Worm (Caenorhabditis elegans) whole organism, young adult: ENCODE data around the gene F54C9.3.

Experiments used
- B0261.1 ChIP-seq: sonication (generic microtip); optimal IDR thresholded peaks from 2 replicates; lab custom pipeline; 2016; ENCODE audit warnings: mild to moderate bottlenecking, missing genetic modification characterization, moderate library complexity, missing compliant biosample characterization
- C06A6.2 ChIP-seq: fragments of 200-800 bp; sonication (Bioruptor generic); conservative IDR thresholded peaks from 2 replicates; pipeline ENCODE4 v1.3.6; 2022; ENCODE audit warnings: missing genetic modification characterization, missing compliant biosample characterization
- F39B2.1 ChIP-seq: fragments of 200-800 bp; sonication (Bioruptor generic); IDR thresholded peaks from 2 replicates; pipeline ENCODE4 v1.3.6; 2022; ENCODE audit warnings: missing genetic modification reagents, missing genetic modification characterization, missing compliant biosample characterization
- F52B5.7 ChIP-seq: sonication (generic microtip); optimal IDR thresholded peaks from 2 replicates; lab custom pipeline; 2016; ENCODE audit warnings: mild to moderate bottlenecking, missing genetic modification characterization, missing compliant biosample characterization
- F57A8.1 ChIP-seq: fragments of 200-800 bp; sonication (Bioruptor generic); optimal IDR thresholded peaks from 2 replicates; lab custom pipeline; 2018; ENCODE audit warnings: mild to moderate bottlenecking, missing genetic modification characterization, moderate library complexity, missing compliant biosample characterization
- F57C9.4 ChIP-seq: sonication (generic microtip); optimal IDR thresholded peaks from 2 replicates; lab custom pipeline; 2017; ENCODE audit warnings: mild to moderate bottlenecking, missing genetic modification characterization, missing compliant biosample characterization
- K12H6.12 ChIP-seq: fragments of 200-800 bp; sonication (Bioruptor generic); optimal IDR thresholded peaks from 2 replicates; lab custom pipeline; 2018; ENCODE audit warnings: mild to moderate bottlenecking, missing genetic modification characterization, missing compliant biosample characterization
- T07F8.4 ChIP-seq: sonication (generic microtip); optimal IDR thresholded peaks from 2 replicates; lab custom pipeline; 2016; ENCODE audit warnings: mild to moderate bottlenecking, missing genetic modification characterization, moderate library complexity, missing compliant biosample characterization
- T26A5.8 ChIP-seq: sonication (generic microtip); optimal IDR thresholded peaks from 2 replicates; lab custom pipeline; 2016; ENCODE audit warnings: missing genetic modification characterization, missing compliant biosample characterization
- Y53F4B.3 ChIP-seq: fragments of 200-800 bp; sonication (Bioruptor generic); IDR thresholded peaks from 2 replicates; pipeline ENCODE4 v1.3.6; 2022; ENCODE audit warnings: missing genetic modification reagents, missing genetic modification characterization, missing compliant biosample characterization
- Y79H2A.3 ChIP-seq: fragments of 200-800 bp; sonication (Bioruptor generic); conservative IDR thresholded peaks from 2 replicates; pipeline ENCODE4 v1.3.6; 2022; ENCODE audit warnings: missing genetic modification reagents, missing genetic modification characterization, missing compliant biosample characterization
- akir-1 ChIP-seq: fragments of 200-800 bp; sonication (Bioruptor generic); optimal IDR thresholded peaks from 2 replicates; lab custom pipeline; 2018; ENCODE audit warnings: mild to moderate bottlenecking, missing genetic modification characterization, moderate library complexity, missing compliant biosample characterization
- aptf-2 ChIP-seq: fragments of 200-800 bp; sonication (Bioruptor generic); conservative IDR thresholded peaks from 2 replicates; pipeline ENCODE4 v1.3.6; 2022; ENCODE audit warnings: missing genetic modification reagents, missing genetic modification characterization, missing compliant biosample characterization
- aptf-3 ChIP-seq: fragments of 200-800 bp; sonication (Bioruptor generic); IDR thresholded peaks from 2 replicates; pipeline ENCODE4 v1.3.6; 2022; ENCODE audit warnings: missing genetic modification characterization, missing compliant biosample characterization
- attf-3 ChIP-seq: fragments of 200-800 bp; sonication (Bioruptor generic); conservative IDR thresholded peaks from 2 replicates; pipeline ENCODE4 v1.3.6; 2022; ENCODE audit warnings: missing genetic modification reagents, missing genetic modification characterization, missing compliant biosample characterization
- attf-6 ChIP-seq: fragments of 200-800 bp; sonication (Bioruptor generic); IDR thresholded peaks from 2 replicates; pipeline ENCODE4 v1.3.6; 2022; ENCODE audit warnings: missing genetic modification reagents, missing genetic modification characterization, missing compliant biosample characterization
- bed-1 ChIP-seq: fragments of 200-800 bp; sonication (Bioruptor generic); IDR thresholded peaks from 2 replicates; pipeline ENCODE4 v1.3.6; 2022; ENCODE audit warnings: missing genetic modification reagents, missing genetic modification characterization, missing compliant biosample characterization
- cebp-1 ChIP-seq, 2 experiments: fragments of 200-800 bp in 1 of 2; sonication (Bioruptor generic) in 1 of 2; sonication (generic microtip) in 1 of 2; IDR thresholded peaks in 1 of 2; optimal IDR thresholded peaks in 1 of 2; 2 replicates each; pipeline versions ENCODE4 v1.3.6 to Lab custom; 2017 to 2022; ENCODE audit warnings: missing compliant biosample characterization in 2 of 2, missing genetic modification characterization in 2 of 2, mild to moderate bottlenecking in 1 of 2, missing genetic modification reagents in 1 of 2, moderate library complexity in 1 of 2
- cebp-2 ChIP-seq: fragments of 200-800 bp; sonication (Bioruptor generic); IDR thresholded peaks from 2 replicates; pipeline ENCODE4 v1.3.6; 2022; ENCODE audit warnings: missing genetic modification characterization, missing compliant biosample characterization
- ceh-100 ChIP-seq: fragments of 200-800 bp; sonication (Bioruptor generic); IDR thresholded peaks from 2 replicates; pipeline ENCODE4 v1.3.6; 2022; ENCODE audit warnings: missing genetic modification reagents, missing genetic modification characterization, missing compliant biosample characterization
- ceh-58 ChIP-seq: fragments of 200-800 bp; sonication (Bioruptor generic); IDR thresholded peaks from 2 replicates; pipeline ENCODE4 v1.3.6; 2022; ENCODE audit warnings: missing genetic modification characterization, missing compliant biosample characterization
- ceh-79 ChIP-seq: sonication (generic microtip); optimal IDR thresholded peaks from 2 replicates; lab custom pipeline; 2017; ENCODE audit warnings: mild to moderate bottlenecking, missing genetic modification characterization, missing compliant biosample characterization
- die-1 ChIP-seq: sonication (generic microtip); optimal IDR thresholded peaks from 2 replicates; lab custom pipeline; 2016; ENCODE audit warnings: missing genotype, mild to moderate bottlenecking, missing genetic modification characterization, missing compliant biosample characterization
- dox-1 ChIP-seq: fragments of 200-800 bp; sonication (Bioruptor generic); IDR thresholded peaks from 2 replicates; pipeline ENCODE4 v1.3.6; 2022; ENCODE audit warnings: missing genetic modification reagents, missing genetic modification characterization, missing compliant biosample characterization
- egl-44 ChIP-seq: fragments of 200-800 bp; sonication (Bioruptor generic); IDR thresholded peaks from 2 replicates; pipeline ENCODE4 v1.3.6; 2022; ENCODE audit warnings: missing genetic modification reagents, missing genetic modification characterization, missing compliant biosample characterization
- hsf-1 ChIP-seq: fragments of 200-800 bp; sonication (Bioruptor generic); IDR thresholded peaks from 2 replicates; pipeline ENCODE4 v1.3.6; 2022; ENCODE audit warnings: missing genetic modification reagents, missing genetic modification characterization, missing compliant biosample characterization
- let-526 ChIP-seq: fragments of 200-800 bp; sonication (Bioruptor generic); IDR thresholded peaks from 2 replicates; pipeline ENCODE4 v1.3.6; 2022; ENCODE audit warnings: missing genetic modification reagents, missing genetic modification characterization, missing compliant biosample characterization
- madf-10 ChIP-seq: sonication (generic microtip); optimal IDR thresholded peaks from 2 replicates; lab custom pipeline; 2016; ENCODE audit warnings: mild to moderate bottlenecking, missing genetic modification characterization, missing compliant biosample characterization
- madf-3 ChIP-seq: fragments of 200-800 bp; sonication (Bioruptor generic); IDR thresholded peaks from 2 replicates; pipeline ENCODE4 v1.3.6; 2022; ENCODE audit warnings: missing genetic modification reagents, missing genetic modification characterization, missing compliant biosample characterization
- madf-8 ChIP-seq: fragments of 200-800 bp; sonication (Bioruptor generic); conservative IDR thresholded peaks from 2 replicates; pipeline ENCODE4 v1.3.6; 2022; ENCODE audit warnings: missing genetic modification reagents, missing genetic modification characterization, missing compliant biosample characterization
- mcd-1 ChIP-seq: fragments of 200-800 bp; sonication (Bioruptor generic); IDR thresholded peaks from 2 replicates; pipeline ENCODE4 v1.3.6; 2022; ENCODE audit warnings: missing genetic modification reagents, missing genetic modification characterization, missing compliant biosample characterization
- mxl-1 ChIP-seq: sonication (generic microtip); optimal IDR thresholded peaks from 2 replicates; lab custom pipeline; 2016; ENCODE audit warnings: missing genetic modification characterization, missing compliant biosample characterization
- nfya-1 ChIP-seq: sonication (generic microtip); optimal IDR thresholded peaks from 2 replicates; lab custom pipeline; 2017; ENCODE audit warnings: antibody characterized with exemption, missing compliant biosample characterization, missing genetic modification characterization, borderline replicate concordance; ENCODE audit not compliant: insufficient read depth
- nfya-2 ChIP-seq: fragments of 200-800 bp; sonication (Bioruptor generic); IDR thresholded peaks from 2 replicates; pipeline ENCODE4 v1.3.6; 2022; ENCODE audit warnings: missing genetic modification reagents, missing genetic modification characterization, missing compliant biosample characterization
- nhr-120 ChIP-seq: fragments of 200-800 bp; sonication (Bioruptor generic); IDR thresholded peaks from 2 replicates; pipeline ENCODE4 v1.3.6; 2022; ENCODE audit warnings: missing genetic modification characterization, missing compliant biosample characterization
- nhr-179 ChIP-seq: sonication (generic microtip); optimal IDR thresholded peaks from 2 replicates; lab custom pipeline; 2016; ENCODE audit warnings: mild to moderate bottlenecking, missing genetic modification characterization, missing compliant biosample characterization
- nhr-80 ChIP-seq: sonication (generic microtip); optimal IDR thresholded peaks from 2 replicates; lab custom pipeline; 2016; ENCODE audit warnings: missing genetic modification characterization, missing compliant biosample characterization
- nhr-90 ChIP-seq: sonication (generic microtip); optimal IDR thresholded peaks from 2 replicates; lab custom pipeline; 2016; ENCODE audit warnings: missing genotype, mild to moderate bottlenecking, missing genetic modification characterization, missing compliant biosample characterization
- pbrm-1 ChIP-seq: fragments of 200-800 bp; sonication (Bioruptor generic); IDR thresholded peaks from 2 replicates; pipeline ENCODE4 v1.3.6; 2022; ENCODE audit warnings: missing genetic modification reagents, missing genetic modification characterization, missing compliant biosample characterization
- rec-8 ChIP-seq, 2 experiments: sonication (generic microtip); optimal IDR thresholded peaks; 2 replicates each; lab custom pipeline; 2016; ENCODE audit warnings: mild to moderate bottlenecking in 2 of 2, missing genetic modification characterization in 2 of 2, missing genetic modification reagents in 2 of 2, missing genotype in 2 of 2, missing biosample characterization in 1 of 2, missing compliant biosample characterization in 1 of 2, moderate library complexity in 1 of 2
- sdz-38 ChIP-seq: sonication (generic microtip); optimal IDR thresholded peaks from 2 replicates; lab custom pipeline; 2016; ENCODE audit warnings: missing genotype, missing genetic modification characterization, missing compliant biosample characterization
- sea-2 ChIP-seq: fragments of 200-800 bp; sonication (Bioruptor generic); IDR thresholded peaks from 2 replicates; pipeline ENCODE4 v1.3.6; 2022; ENCODE audit warnings: missing genetic modification characterization, missing compliant biosample characterization
- tbp1 ChIP-seq: fragments of 200-800 bp; sonication (Bioruptor generic); optimal IDR thresholded peaks from 2 replicates; lab custom pipeline; 2018; ENCODE audit warnings: mild to moderate bottlenecking, missing genetic modification characterization, missing compliant biosample characterization
- tbx-9 ChIP-seq: sonication (generic microtip); optimal IDR thresholded peaks from 2 replicates; lab custom pipeline; 2016; ENCODE audit warnings: borderline replicate concordance, missing genetic modification characterization, inconsistent platforms, missing compliant biosample characterization
- unc-62 ChIP-seq: fragments of 150-350 bp; optimal IDR thresholded peaks from 2 replicates; lab custom pipeline; 2014; ENCODE audit warnings: missing biosample characterization, missing genetic modification reagents, missing genetic modification characterization
- xnd-1 ChIP-seq: sonication (generic microtip); optimal IDR thresholded peaks from 2 replicates; lab custom pipeline; 2016; ENCODE audit warnings: missing genotype, missing genetic modification reagents, missing genetic modification characterization, missing compliant biosample characterization
- zfh-2 ChIP-seq: fragments of 200-800 bp; sonication (Bioruptor generic); conservative IDR thresholded peaks from 2 replicates; pipeline ENCODE4 v1.3.6; 2022; ENCODE audit warnings: missing genetic modification reagents, missing genetic modification characterization, missing compliant biosample characterization
- ztf-25 ChIP-seq: fragments of 200-800 bp; sonication (Bioruptor generic); IDR thresholded peaks from 2 replicates; pipeline ENCODE4 v1.3.6; 2022; ENCODE audit warnings: missing genetic modification reagents, missing genetic modification characterization, missing compliant biosample characterization
- ztf-6 ChIP-seq: fragments of 200-800 bp; sonication (Bioruptor generic); IDR thresholded peaks from 2 replicates; pipeline ENCODE4 v1.3.6; 2022; ENCODE audit warnings: missing genetic modification reagents, missing genetic modification characterization, missing compliant biosample characterization

The F54C9.3 gene

ce11 chrII:8561227-8561626 lies 5.4 kb downstream of the F54C9.3 start, which contains the start of gene iff-2 (continued):
- TF ChIP-seq hsf-1 (GFP tag; lab: Robert Waterston, UW) = 0 out of 2 replicates have a peak, but pooled peaks have one; percentile 53
- TF ChIP-seq nhr-179 = no peak
- peak; percentile 95 for TF ChIP-seq zfh-2
- TF ChIP-seq nhr-90 (tag; lab: Kevin White, UChicago) = peak; percentile 95
- TF ChIP-seq tbp1 = peak; percentile 78
- TF ChIP-seq tbx-9 (tag; lab: Kevin White, UChicago) = no peak
- peak; percentile 16 for TF ChIP-seq F57A8.1 (GFP tag; lab: Kevin White, UChicago)
- peak; percentile 85 for TF ChIP-seq F52B5.7 (tag; lab: Kevin White, UChicago)
- TF ChIP-seq ceh-58 = no peak
- no peak for TF ChIP-seq Y79H2A.3 (GFP tag; lab: Robert Waterston, UW)
- peak; percentile 95 for TF ChIP-seq ztf-6
- peak; percentile 87 for TF ChIP-seq unc-62
- peak; percentile 65 for TF ChIP-seq T07F8.4 (tag; lab: Kevin White, UChicago)
- TF ChIP-seq xnd-1 (tag; lab: Kevin White, UChicago) = no peak
- TF ChIP-seq nhr-80 (tag; lab: Kevin White, UChicago) = peak; percentile 100
- peak; percentile 98 for TF ChIP-seq pbrm-1 (GFP tag; lab: Robert Waterston, UW)
- TF ChIP-seq die-1 = peak; percentile 66
- 0 out of 2 replicates have a peak, but pooled peaks have one; percentile 51 for TF ChIP-seq cebp-2 (GFP tag; lab: Robert Waterston, UW)
- TF ChIP-seq attf-3 = peak; percentile 85
- TF ChIP-seq F39B2.1 (GFP tag; lab: Robert Waterston, UW) = no peak
- TF ChIP-seq bed-1 (GFP tag; lab: Robert Waterston, UW) = no peak
- peak; percentile 96 for TF ChIP-seq let-526 (GFP tag; lab: Robert Waterston, UW)
- TF ChIP-seq aptf-3 (GFP tag; lab: Robert Waterston, UW) = no peak
- no peak for TF ChIP-seq nfya-2 (GFP tag; lab: Robert Waterston, UW)
- TF ChIP-seq K12H6.12 (tag; lab: Kevin White, UChicago) = peak; percentile 99
- TF ChIP-seq mcd-1 (GFP tag; lab: Robert Waterston, UW) = peak; percentile 100
- TF ChIP-seq ceh-100 (GFP tag; lab: Robert Waterston, UW) = peak; percentile 89
- TF ChIP-seq dox-1 (GFP tag; lab: Robert Waterston, UW) = no peak; the same call in none of the 2 replicates
- peak; percentile 80; the same call in 1 of the 2 replicates for TF ChIP-seq nhr-120 (GFP tag; lab: Robert Waterston, UW)
- TF ChIP-seq madf-10 (tag; lab: Kevin White, UChicago) = peak; percentile 95
- TF ChIP-seq ztf-25 = 0 out of 2 replicates have a peak, but pooled peaks have one; percentile 9
- TF ChIP-seq ceh-79 = no peak
- no peak for TF ChIP-seq T26A5.8 (tag; lab: Kevin White, UChicago)
- peak; percentile 53; the same call in 1 of the 2 replicates for TF ChIP-seq attf-6 (GFP tag; lab: Robert Waterston, UW)
- TF ChIP-seq madf-3 (GFP tag; lab: Robert Waterston, UW) = peak; percentile 97; the same call in 1 of the 2 replicates
- peak; percentile 45; the same call in 1 of the 2 replicates for TF ChIP-seq aptf-2 (GFP tag; lab: Robert Waterston, UW)
- TF ChIP-seq sdz-38 (tag; lab: Kevin White, UChicago) = no peak
- no peak for TF ChIP-seq mxl-1 (tag; lab: Kevin White, UChicago)
- TF ChIP-seq nfya-1 (tag; lab: Kevin White, UChicago) = no peak
- peak; percentile 94 for TF ChIP-seq egl-44 (GFP tag; lab: Robert Waterston, UW)
- peak; percentile 36 for TF ChIP-seq akir-1 (GFP tag; lab: Kevin White, UChicago)
- TF ChIP-seq sea-2 (GFP tag; lab: Robert Waterston, UW) = no peak
- peak; percentile 89 for TF ChIP-seq cebp-1 (GFP tag; IDR thresholded peaks at IDR 0.05; lab: Robert Waterston, UW)
- peak; percentile 97 for TF ChIP-seq cebp-1 (tag; optimal IDR thresholded peaks at IDR 0.05; lab: Kevin White, UChicago)
- TF ChIP-seq F57C9.4 (tag; lab: Kevin White, UChicago) = no peak
- TF ChIP-seq madf-8 (GFP tag; lab: Robert Waterston, UW) = no peak
- no peak for TF ChIP-seq Y53F4B.3
- peak; percentile 95 for TF ChIP-seq C06A6.2 (GFP tag; lab: Robert Waterston, UW)
- TF ChIP-seq B0261.1 (tag; lab: Kevin White, UChicago) = peak; percentile 38
- no peak for TF ChIP-seq rec-8 (tag; optimal IDR thresholded peaks at IDR 0.05; lab: Kevin White, UChicago)
